Worm (Caenorhabditis elegans) whole organism, mixed stage, embryonic: ENCODE measurements around the gene Y37H2A.10.

ENCODE experiments used
- blmp-1 ChIP-seq: fragments of 150-350 bp; optimal IDR thresholded peaks from 2 replicates; lab custom pipeline; 2014; ENCODE audit warnings: missing biosample characterization, missing genetic modification characterization
- elt-3 ChIP-seq: fragments of 150-350 bp; optimal IDR thresholded peaks from 2 replicates; lab custom pipeline; 2014; ENCODE audit warnings: missing biosample characterization, missing genetic modification characterization
- lin-13 ChIP-seq: fragments of 150-350 bp; optimal IDR thresholded peaks from 2 replicates; lab custom pipeline; 2014; ENCODE audit warnings: missing biosample characterization, missing genetic modification characterization
- nhr-237 ChIP-seq: fragments of 150-350 bp; optimal IDR thresholded peaks from 2 replicates; lab custom pipeline; 2014; ENCODE audit warnings: missing biosample characterization, missing genetic modification characterization
- nhr-76 ChIP-seq: sonication (generic microtip); optimal IDR thresholded peaks from 2 replicates; lab custom pipeline; 2017; ENCODE audit warnings: missing biosample characterization, missing genetic modification characterization
- pha-4 ChIP-seq: fragments of 150-350 bp; optimal IDR thresholded peaks from 2 replicates; lab custom pipeline; 2018; ENCODE audit warnings: missing biosample characterization, missing genetic modification reagents, missing genetic modification characterization
- unc-39 ChIP-seq: fragments of 150-350 bp; optimal IDR thresholded peaks from 2 replicates; lab custom pipeline; 2014; ENCODE audit warnings: missing biosample characterization, missing genetic modification characterization

DNA sequence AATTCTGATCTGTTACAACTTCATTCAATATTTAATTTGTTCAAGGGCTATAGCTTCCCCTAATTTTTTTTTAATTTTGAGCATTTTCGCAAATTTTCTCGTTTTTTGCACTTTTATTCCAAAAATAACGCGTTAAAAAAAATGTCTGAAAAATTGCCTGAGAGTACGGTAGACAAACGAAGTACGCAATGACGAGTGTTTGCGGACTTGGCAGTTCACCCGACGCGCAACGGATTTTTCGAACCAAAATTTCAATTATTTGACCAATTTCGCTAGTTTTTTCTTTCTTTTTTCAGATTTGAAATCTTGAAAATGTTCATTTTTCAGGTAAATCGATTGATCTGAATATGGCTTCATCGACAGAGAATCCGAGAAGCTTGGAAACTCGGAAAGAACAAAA lies 11.6 kb upstream of the Y37H2A.10 start, which contains the start of gene fbxa-211:
- no peak for TF ChIP-seq nhr-237 (tag; lab: Kevin White, UChicago)
- TF ChIP-seq elt-3 (tag; lab: Kevin White, UChicago), result no peak
- TF ChIP-seq nhr-76 (tag; lab: Kevin White, UChicago), result no peak
- no peak for TF ChIP-seq unc-39 (tag; lab: Kevin White, UChicago)
- TF ChIP-seq blmp-1 (tag; lab: Kevin White, UChicago), result no peak
- TF ChIP-seq lin-13 (tag; lab: Kevin White, UChicago), result no peak
- TF ChIP-seq pha-4 (tag; lab: Kevin White, UChicago), result no peak
